Fruit fly (Drosophila melanogaster): ENCODE data around the gene E5.

The E5 gene

dm6 chr3R:13915646-13916045, 40.9 kb upstream of the E5 start (continued):
- TF ChIP-seq tll (GFP tag; optimal IDR thresholded peaks at IDR 0.05): no peak
- no peak for TF ChIP-seq CG6683 (GFP tag; optimal IDR thresholded peaks at IDR 0.05)
- peak; percentile 85 for TF ChIP-seq CG4404 (GFP tag; IDR thresholded peaks at IDR 0.05)
- peak in 1 of 3 experiments; percentile 85 for TF ChIP-seq lola (GFP tag; optimal IDR thresholded peaks at IDR 0.05)
- no peak for TF ChIP-seq HmgD (GFP tag; optimal IDR thresholded peaks at IDR 0.05)
- TF ChIP-seq ato (GFP tag; IDR thresholded peaks at IDR 0.05; ENCODE audit: partially characterized antibody): no peak
- TF ChIP-seq CG16779 (GFP tag; IDR thresholded peaks at IDR 0.05): no peak
- peak; percentile 50 for TF ChIP-seq cato (GFP tag; optimal IDR thresholded peaks at IDR 0.05; ENCODE audit: borderline replicate concordance)
- TF ChIP-seq Ada2b (GFP tag; IDR thresholded peaks at IDR 0.05): peak; percentile 75
- peak; percentile 94 for TF ChIP-seq Ets65A (GFP tag)
- peak; percentile 50 for TF ChIP-seq CG18764 (GFP tag; optimal IDR thresholded peaks at IDR 0.05)
- peak; percentile 76 for TF ChIP-seq tgo (GFP tag; IDR thresholded peaks at IDR 0.05)
- TF ChIP-seq CG11504 (tag; optimal IDR thresholded peaks at IDR 0.05): peak; percentile 75
- TF ChIP-seq E2f1 (GFP tag; IDR thresholded peaks at IDR 0.05): peak; percentile 72
- TF ChIP-seq CG11085 (GFP tag; IDR thresholded peaks at IDR 0.05): 0 out of 2 replicates have a peak, but pooled peaks have one; percentile 17
- TF ChIP-seq row (GFP tag; IDR thresholded peaks at IDR 0.05): peak; percentile 76
- TF ChIP-seq lbe (GFP tag; optimal IDR thresholded peaks at IDR 0.05): peak; percentile 14
- TF ChIP-seq CG14441 (GFP tag; IDR thresholded peaks at IDR 0.05): peak; percentile 64; the same call in 1 of the 2 replicates
- TF ChIP-seq gcm (GFP tag; optimal IDR thresholded peaks at IDR 0.05): peak; percentile 44
- peak; percentile 23 to 85 for TF ChIP-seq bsh (GFP tag; optimal IDR thresholded peaks at IDR 0.05)
- TF ChIP-seq MESR4 (GFP tag; optimal IDR thresholded peaks at IDR 0.05): no peak
- peak; percentile 71 for TF ChIP-seq H2.0 (GFP tag; IDR thresholded peaks at IDR 0.05)
- peak; percentile 49 for TF ChIP-seq Mad (GFP tag; optimal IDR thresholded peaks at IDR 0.05)
- peak; percentile 65 for TF ChIP-seq CG16815 (GFP tag; optimal IDR thresholded peaks at IDR 0.05)
- TF ChIP-seq D19A (tag; optimal IDR thresholded peaks at IDR 0.05): peak; percentile 66
- TF ChIP-seq slp2 (GFP tag; optimal IDR thresholded peaks at IDR 0.05): peak; percentile 36
- TF ChIP-seq tx (GFP tag; optimal IDR thresholded peaks at IDR 0.05): no peak
- peak; percentile 51 for TF ChIP-seq CG12659 (GFP tag; optimal IDR thresholded peaks at IDR 0.05)
- TF ChIP-seq bcd (GFP tag; optimal IDR thresholded peaks at IDR 0.05): peak; percentile 68
- TF ChIP-seq fd102C (GFP tag; optimal IDR thresholded peaks at IDR 0.05): peak; percentile 46
- no peak for TF ChIP-seq CG8478 (optimal IDR thresholded peaks at IDR 0.05)
- TF ChIP-seq CG10267 (tag; optimal IDR thresholded peaks at IDR 0.05): peak; percentile 70
- peak; percentile 38 for TF ChIP-seq CG8089 (GFP tag; optimal IDR thresholded peaks at IDR 0.05)
- peak; percentile 71 for TF ChIP-seq lilli (GFP tag; optimal IDR thresholded peaks at IDR 0.05)
- peak; percentile 3 for TF ChIP-seq nau (GFP tag; optimal IDR thresholded peaks at IDR 0.05)
- TF ChIP-seq CG11093 (GFP tag; IDR thresholded peaks at IDR 0.05): 0 out of 3 replicates have a peak, but pooled peaks have one; percentile 51
- TF ChIP-seq CG12104 (GFP tag; optimal IDR thresholded peaks at IDR 0.05): peak; percentile 38
- peak; percentile 42 for TF ChIP-seq CG15011 (GFP tag; optimal IDR thresholded peaks at IDR 0.05)
- TF ChIP-seq Adf1 (GFP tag; IDR thresholded peaks at IDR 0.05): no peak
- peak; percentile 70 for TF ChIP-seq CG5245 (GFP tag; optimal IDR thresholded peaks at IDR 0.05)
- TF ChIP-seq CG17361 (GFP tag; IDR thresholded peaks at IDR 0.05): peak; percentile 73
- TF ChIP-seq rib (GFP tag; IDR thresholded peaks at IDR 0.05): peak; percentile 58; the same call in 1 of the 2 replicates
- TF ChIP-seq Opbp (GFP tag; IDR thresholded peaks at IDR 0.05; ENCODE audit: partially characterized antibody): no peak
- TF ChIP-seq jing (GFP tag; optimal IDR thresholded peaks at IDR 0.05): peak; percentile 20
- peak; percentile 89 for TF ChIP-seq CG17829 (tag; optimal IDR thresholded peaks at IDR 0.05)
- TF ChIP-seq CG5180 (GFP tag; optimal IDR thresholded peaks at IDR 0.05): peak; percentile 23
- peak; percentile 1 for TF ChIP-seq CG31388 (GFP tag; optimal IDR thresholded peaks at IDR 0.05)
- no peak for TF ChIP-seq YL-1 (GFP tag; optimal IDR thresholded peaks at IDR 0.05)
- TF ChIP-seq CG9817 (tag; optimal IDR thresholded peaks at IDR 0.05): peak; percentile 64
- peak; percentile 57 for TF ChIP-seq CG17359 (tag; optimal IDR thresholded peaks at IDR 0.05)

Data from whole organism, embryonic.